Worm (Caenorhabditis elegans) whole organism, late embryonic: ENCODE data around the gene E02H1.6.

Experiments used
- C08G9.2 ChIP-seq: sonication (generic microtip); optimal IDR thresholded peaks from 2 replicates; lab custom pipeline; 2016; ENCODE audit warnings: mild to moderate bottlenecking, missing genetic modification characterization, moderate library complexity, missing compliant biosample characterization
- C38D4.7 ChIP-seq: fragments of 200-800 bp; sonication (Bioruptor generic); optimal IDR thresholded peaks from 2 replicates; lab custom pipeline; 2018; ENCODE audit warnings: mild to moderate bottlenecking, missing genetic modification characterization, moderate library complexity, missing compliant biosample characterization
- F13H6.1 ChIP-seq: sonication (generic microtip); optimal IDR thresholded peaks from 2 replicates; lab custom pipeline; 2016; ENCODE audit warnings: missing genetic modification characterization, missing compliant biosample characterization
- K09A11.1 ChIP-seq: sonication (generic microtip); optimal IDR thresholded peaks from 2 replicates; lab custom pipeline; 2017; ENCODE audit warnings: antibody characterized with exemption, mild to moderate bottlenecking, missing genetic modification characterization, missing compliant biosample characterization; ENCODE audit not compliant: insufficient read depth
- T23F11.4 ChIP-seq: fragments of 200-800 bp; sonication (Bioruptor generic); optimal IDR thresholded peaks from 2 replicates; lab custom pipeline; 2018; ENCODE audit warnings: mild to moderate bottlenecking, missing genetic modification characterization, missing compliant biosample characterization
- Y22D7AL.16 ChIP-seq: sonication (generic microtip); optimal IDR thresholded peaks from 2 replicates; lab custom pipeline; 2016; ENCODE audit warnings: missing genetic modification characterization, missing compliant biosample characterization
- ahr-1 ChIP-seq: sonication (generic microtip); optimal IDR thresholded peaks from 2 replicates; lab custom pipeline; 2016; ENCODE audit warnings: missing genetic modification characterization, missing compliant biosample characterization
- ama-1 ChIP-seq: fragments of 150-350 bp; optimal IDR thresholded peaks from 2 replicates; lab custom pipeline; 2014
- ceh-19 ChIP-seq: fragments of 200-800 bp; sonication (Bioruptor generic); optimal IDR thresholded peaks from 2 replicates; lab custom pipeline; 2018; ENCODE audit warnings: mild to moderate bottlenecking, missing genetic modification characterization, missing compliant biosample characterization
- ceh-2 ChIP-seq: sonication (generic microtip); optimal IDR thresholded peaks from 2 replicates; lab custom pipeline; 2016; ENCODE audit warnings: missing genotype, missing genetic modification characterization, missing compliant biosample characterization
- ceh-22 ChIP-seq: sonication (generic microtip); optimal IDR thresholded peaks from 2 replicates; lab custom pipeline; 2017; ENCODE audit warnings: missing biosample characterization, missing genetic modification characterization
- ceh-45 ChIP-seq: fragments of 200-800 bp; sonication (Bioruptor generic); IDR thresholded peaks from 2 replicates; pipeline ENCODE4 v1.3.6; 2022; ENCODE audit warnings: missing genetic modification reagents, missing genetic modification characterization, missing compliant biosample characterization
- ceh-9 ChIP-seq: sonication (generic microtip); optimal IDR thresholded peaks from 2 replicates; lab custom pipeline; 2016; ENCODE audit warnings: mild to moderate bottlenecking, missing genetic modification characterization, inconsistent platforms, missing compliant biosample characterization
- dmd-4 ChIP-seq: sonication (generic microtip); optimal IDR thresholded peaks from 2 replicates; lab custom pipeline; 2016; ENCODE audit warnings: borderline replicate concordance, missing genetic modification characterization, missing compliant biosample characterization
- elt-2 ChIP-seq: sonication (generic microtip); optimal IDR thresholded peaks from 2 replicates; lab custom pipeline; 2016; ENCODE audit warnings: missing genetic modification reagents, missing genetic modification characterization, missing compliant biosample characterization
- fkh-10 ChIP-seq: fragments of 150-350 bp; optimal IDR thresholded peaks from 2 replicates; lab custom pipeline; 2014; ENCODE audit warnings: missing biosample characterization, missing genetic modification reagents, missing genetic modification characterization
- fkh-6 ChIP-seq: sonication (generic microtip); optimal IDR thresholded peaks from 2 replicates; lab custom pipeline; 2016; ENCODE audit warnings: missing genetic modification characterization, missing compliant biosample characterization
- hlh-30 ChIP-seq: sonication (generic microtip); optimal IDR thresholded peaks from 2 replicates; lab custom pipeline; 2017; ENCODE audit warnings: antibody characterized with exemption, missing genetic modification characterization, missing compliant biosample characterization; ENCODE audit not compliant: insufficient read depth
- hlh-8 ChIP-seq: sonication (generic microtip); optimal IDR thresholded peaks from 2 replicates; lab custom pipeline; 2016; ENCODE audit warnings: missing genotype, missing genetic modification characterization, missing compliant biosample characterization
- nfya-1 ChIP-seq: sonication (generic microtip); optimal IDR thresholded peaks from 2 replicates; lab custom pipeline; 2017; ENCODE audit warnings: missing genetic modification characterization, mild to moderate bottlenecking, missing compliant biosample characterization, antibody characterized with exemption, moderate library complexity
- nhr-11 ChIP-seq: fragments of 150-350 bp; optimal IDR thresholded peaks from 2 replicates; lab custom pipeline; 2014; ENCODE audit warnings: missing biosample characterization, missing genetic modification characterization
- nhr-232 ChIP-seq: sonication (generic microtip); optimal IDR thresholded peaks from 2 replicates; lab custom pipeline; 2016; ENCODE audit warnings: missing genetic modification characterization, missing compliant biosample characterization
- npax-4 ChIP-seq: sonication (generic microtip); optimal IDR thresholded peaks from 2 replicates; lab custom pipeline; 2016; ENCODE audit warnings: missing genetic modification characterization, missing compliant biosample characterization
- pag-3 ChIP-seq: sonication (generic microtip); optimal IDR thresholded peaks from 2 replicates; lab custom pipeline; 2016; ENCODE audit warnings: missing compliant biosample characterization, missing genetic modification characterization, borderline replicate concordance
- pat-9 ChIP-seq: fragments of 200-800 bp; sonication (Bioruptor generic); optimal IDR thresholded peaks from 2 replicates; lab custom pipeline; 2018; ENCODE audit warnings: mild to moderate bottlenecking, missing genetic modification characterization, moderate library complexity, missing compliant biosample characterization
- pax-1 ChIP-seq: fragments of 150-350 bp; optimal IDR thresholded peaks from 2 replicates; lab custom pipeline; 2014; ENCODE audit warnings: missing biosample characterization, missing genetic modification characterization
- pha-2 ChIP-seq: sonication (generic microtip); optimal IDR thresholded peaks from 2 replicates; lab custom pipeline; 2017; ENCODE audit warnings: mild to moderate bottlenecking, missing genetic modification characterization, missing compliant biosample characterization
- pha-4 ChIP-seq: fragments of 150-350 bp; optimal IDR thresholded peaks from 2 replicates; lab custom pipeline; 2018; ENCODE audit warnings: missing biosample characterization, missing genetic modification reagents, missing genetic modification characterization
- pqm-1 ChIP-seq: sonication (generic microtip); optimal IDR thresholded peaks from 2 replicates; lab custom pipeline; 2016; ENCODE audit warnings: missing genetic modification characterization, missing compliant biosample characterization
- ref-2 ChIP-seq: sonication (generic microtip); optimal IDR thresholded peaks from 2 replicates; lab custom pipeline; 2016; ENCODE audit warnings: missing genetic modification characterization, missing compliant biosample characterization
- rnt-1 ChIP-seq: sonication (generic microtip); optimal IDR thresholded peaks from 2 replicates; lab custom pipeline; 2016; ENCODE audit warnings: missing genetic modification characterization, missing compliant biosample characterization
- sox-2 ChIP-seq: fragments of 200-800 bp; sonication (Bioruptor generic); IDR thresholded peaks from 2 replicates; pipeline ENCODE4 v1.3.6; 2022; ENCODE audit warnings: missing genetic modification reagents, missing genetic modification characterization, missing compliant biosample characterization
- tbx-2 ChIP-seq: sonication (generic microtip); optimal IDR thresholded peaks from 2 replicates; lab custom pipeline; 2016; ENCODE audit warnings: missing genetic modification characterization, missing compliant biosample characterization
- ttx-3 ChIP-seq: sonication (generic microtip); optimal IDR thresholded peaks from 2 replicates; lab custom pipeline; 2016; ENCODE audit warnings: missing genetic modification reagents, missing genetic modification characterization, missing compliant biosample characterization
- unc-42 ChIP-seq: sonication (generic microtip); optimal IDR thresholded peaks from 2 replicates; lab custom pipeline; 2016; ENCODE audit warnings: missing genotype, missing genetic modification characterization, missing compliant biosample characterization
- unc-55 ChIP-seq: sonication (generic microtip); optimal IDR thresholded peaks from 2 replicates; lab custom pipeline; 2017; ENCODE audit warnings: missing biosample characterization, missing genetic modification reagents, missing genetic modification characterization
- zip-5 ChIP-seq: sonication (generic microtip); optimal IDR thresholded peaks from 2 replicates; lab custom pipeline; 2016; ENCODE audit warnings: missing genetic modification characterization, missing compliant biosample characterization

The E02H1.6 gene

ce11 chrII:9594924-9595323, 1.6 kb upstream of the E02H1.6 start, which contains the start of gene E02H1.5:
Gene E02H1.5, plus strand, starts transcription at chrII:9595224.
- TF ChIP-seq zip-5 (tag; lab: Kevin White, UChicago), result no peak
- no peak for TF ChIP-seq elt-2 (tag; lab: Kevin White, UChicago)
- TF ChIP-seq nhr-232 (tag; lab: Kevin White, UChicago), result no peak
- no peak for TF ChIP-seq nhr-11 (tag; lab: Kevin White, UChicago)
- TF ChIP-seq pqm-1 (tag; lab: Kevin White, UChicago), result no peak
- TF ChIP-seq pha-2 (tag; lab: Kevin White, UChicago), result no peak
- no peak for TF ChIP-seq pag-3
- TF ChIP-seq ref-2 (tag; lab: Kevin White, UChicago), result no peak
- TF ChIP-seq ahr-1, result no peak
- TF ChIP-seq ama-1 (lab: Kevin White, UChicago), result no peak
- TF ChIP-seq ceh-22 (tag; lab: Kevin White, UChicago), result no peak
- no peak for TF ChIP-seq ceh-19 (GFP tag; lab: Kevin White, UChicago)
- no peak for TF ChIP-seq fkh-10 (GFP tag; lab: Kevin White, UChicago)
- TF ChIP-seq pha-4 (tag; lab: Kevin White, UChicago), result no peak

DNA sequence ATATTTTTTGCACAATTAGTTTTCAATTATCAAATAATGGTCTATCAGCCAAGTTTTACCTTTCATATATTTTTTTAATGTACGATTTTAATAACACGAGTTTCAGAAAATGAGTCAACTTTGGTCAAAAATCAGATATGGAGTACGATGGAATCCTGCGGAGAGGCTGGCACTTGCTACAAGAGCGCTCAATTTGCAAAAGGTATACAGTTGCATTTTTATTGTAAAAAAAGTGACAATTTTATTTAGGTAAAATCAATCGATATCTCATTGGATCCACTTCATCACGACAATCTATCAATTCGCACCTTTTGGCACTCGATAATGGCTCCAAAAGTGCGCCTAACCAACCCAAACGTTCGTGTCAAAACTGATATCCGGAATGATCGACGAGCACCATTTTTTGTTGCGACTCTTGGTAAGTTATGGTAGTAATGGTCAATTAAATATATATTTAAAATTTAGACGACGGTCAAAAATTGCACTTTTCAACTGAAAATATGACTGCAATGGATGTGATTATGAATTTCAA, 1.1 kb downstream of the E02H1.6 start, which contains the start of gene mrpl-53:
TSS of gene mrpl-53 (plus strand) at position 107 of the 532 bp plus-strand sequence.
- TF ChIP-seq ceh-45 (GFP tag; lab: Robert Waterston, UW), result no peak
- no peak for TF ChIP-seq npax-4 (tag; lab: Kevin White, UChicago)
- TF ChIP-seq ceh-19 (GFP tag; lab: Kevin White, UChicago), result no peak
- TF ChIP-seq pax-1 (tag; lab: Kevin White, UChicago), result no peak
- no peak for TF ChIP-seq T23F11.4 (GFP tag; lab: Kevin White, UChicago)
- TF ChIP-seq Y22D7AL.16, result no peak
- TF ChIP-seq nhr-232 (tag; lab: Kevin White, UChicago), result no peak
- TF ChIP-seq fkh-6 (tag; lab: Kevin White, UChicago), result no peak
- no peak for TF ChIP-seq ceh-2 (tag; lab: Kevin White, UChicago)
- no peak for TF ChIP-seq pat-9 (tag; lab: Kevin White, UChicago)

DNA sequence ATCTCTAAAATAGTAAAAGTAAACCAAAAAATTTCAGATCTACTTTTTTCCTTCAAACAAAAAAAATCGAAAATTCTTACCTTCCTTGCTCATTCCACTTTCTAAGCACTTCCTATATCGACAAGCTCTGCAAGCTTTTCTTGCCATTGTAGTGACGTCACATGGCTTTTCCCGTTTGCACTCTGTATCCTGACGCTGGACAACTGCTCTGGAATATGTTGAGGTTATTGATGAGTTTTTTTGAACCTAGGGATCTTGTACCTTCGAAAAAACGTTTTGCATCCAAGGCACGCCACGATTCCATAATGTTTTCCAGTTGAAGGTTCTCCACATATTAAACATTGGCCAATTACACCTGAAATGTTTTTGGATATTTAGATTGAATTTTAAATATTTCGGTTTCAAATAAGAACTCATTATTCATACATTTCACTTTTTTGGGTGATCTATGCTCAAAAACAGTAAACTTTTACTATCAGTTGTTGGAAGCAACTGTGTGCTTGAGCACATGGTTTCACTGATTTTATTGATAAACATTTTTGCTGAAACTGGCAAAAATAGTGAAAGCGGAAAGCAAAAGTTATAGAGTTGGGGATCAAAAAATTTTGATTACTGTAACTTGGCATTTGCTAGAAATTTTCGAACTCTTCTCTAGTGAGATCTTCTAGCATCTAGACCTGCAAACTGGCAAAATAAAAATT, 3.7 kb downstream of the E02H1.6 start:
- TF ChIP-seq pax-1 (tag; lab: Kevin White, UChicago), result no peak
- TF ChIP-seq K09A11.1 (tag; lab: Kevin White, UChicago), result no peak
- no peak for TF ChIP-seq dmd-4 (tag; lab: Kevin White, UChicago)
- TF ChIP-seq hlh-8 (tag; lab: Kevin White, UChicago), result no peak
- no peak for TF ChIP-seq F13H6.1
- TF ChIP-seq nfya-1 (tag; lab: Kevin White, UChicago), result no peak
- no peak for TF ChIP-seq ref-2 (tag; lab: Kevin White, UChicago)
- TF ChIP-seq nhr-11 (tag; lab: Kevin White, UChicago), result no peak
- no peak for TF ChIP-seq tbx-2
- no peak for TF ChIP-seq sox-2
- no peak for TF ChIP-seq ceh-19 (GFP tag; lab: Kevin White, UChicago)
- TF ChIP-seq zip-5 (tag; lab: Kevin White, UChicago), result no peak
- no peak for TF ChIP-seq C38D4.7 (GFP tag; lab: Kevin White, UChicago)
- no peak for TF ChIP-seq pag-3
- TF ChIP-seq elt-2 (tag; lab: Kevin White, UChicago), result no peak
- no peak for TF ChIP-seq ttx-3
- no peak for TF ChIP-seq unc-42 (tag; lab: Kevin White, UChicago)
- TF ChIP-seq ahr-1, result no peak
- TF ChIP-seq ceh-9 (tag; lab: Kevin White, UChicago), result no peak

DNA sequence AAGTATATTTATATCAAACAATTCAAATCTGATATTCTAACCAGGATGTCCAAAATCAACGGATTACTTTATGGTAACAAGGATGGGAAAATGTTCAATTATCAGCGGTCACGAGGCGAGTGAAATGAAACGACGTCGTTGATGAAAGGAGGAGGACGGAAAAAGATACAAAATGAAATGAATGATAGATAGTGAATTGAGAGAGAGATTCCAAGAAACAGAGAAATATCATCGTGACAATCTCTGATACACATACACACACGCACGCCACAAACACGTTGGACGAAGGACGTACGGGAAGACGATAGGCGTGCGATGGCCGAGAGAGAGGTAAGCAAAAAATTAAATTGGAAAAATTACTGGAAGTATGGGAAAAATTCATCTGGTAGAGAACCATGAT, 4.6 kb downstream of the E02H1.6 start:
- no peak for TF ChIP-seq ama-1 (lab: Kevin White, UChicago)
- TF ChIP-seq hlh-30 (tag; lab: Kevin White, UChicago), result peak; percentile 40
- TF ChIP-seq C08G9.2 (tag; lab: Kevin White, UChicago), result no peak
- peak; percentile 29 for TF ChIP-seq rnt-1
- peak; percentile 76 for TF ChIP-seq unc-55 (GFP tag; lab: Kevin White, UChicago)
- no peak for TF ChIP-seq nfya-1 (tag; lab: Kevin White, UChicago)
